Worm (Caenorhabditis elegans) whole organism, L2 larva: Measurements from ENCODE around the gene F56C3.7.
A peak's percentile ranks its signal among the peaks of the same experiment; 100 is the strongest.

Experiments
- C34F6.9 ChIP-seq: fragments of 150-350 bp; optimal IDR thresholded peaks from 2 replicates; lab custom pipeline; 2014; ENCODE audit warnings: missing biosample characterization, missing genetic modification characterization
- R02D3.7 ChIP-seq: fragments of 150-350 bp; optimal IDR thresholded peaks from 2 replicates; lab custom pipeline; 2014; ENCODE audit warnings: missing biosample characterization, missing genetic modification characterization
- Y55F3AM.14 ChIP-seq: fragments of 200-800 bp; sonication (Bioruptor generic); optimal IDR thresholded peaks from 2 replicates; lab custom pipeline; 2018; ENCODE audit warnings: mild to moderate bottlenecking, missing genetic modification characterization, missing compliant biosample characterization
- ZK546.5 ChIP-seq: sonication (generic microtip); optimal IDR thresholded peaks from 2 replicates; lab custom pipeline; 2017; ENCODE audit warnings: missing biosample characterization, missing genetic modification characterization
- alr-1 ChIP-seq: fragments of 150-350 bp; optimal IDR thresholded peaks from 2 replicates; lab custom pipeline; 2014; ENCODE audit warnings: missing biosample characterization, missing genetic modification characterization
- aly-2 ChIP-seq: fragments of 150-350 bp; optimal IDR thresholded peaks from 2 replicates; lab custom pipeline; 2014; ENCODE audit warnings: missing biosample characterization, missing genetic modification characterization
- ama-1 ChIP-seq: fragments of 150-350 bp; optimal IDR thresholded peaks from 2 replicates; lab custom pipeline; 2018; ENCODE audit warnings: inconsistent platforms
- blmp-1 ChIP-seq: sonication (generic microtip); optimal IDR thresholded peaks from 2 replicates; lab custom pipeline; 2017; ENCODE audit warnings: missing genetic modification characterization, mild to moderate bottlenecking, missing compliant biosample characterization, antibody characterized with exemption, moderate library complexity; ENCODE audit not compliant: insufficient read depth
- ceh-16 ChIP-seq: fragments of 150-350 bp; optimal IDR thresholded peaks from 2 replicates; lab custom pipeline; 2014; ENCODE audit warnings: missing biosample characterization, missing genetic modification characterization
- ceh-82 ChIP-seq: fragments of 150-350 bp; optimal IDR thresholded peaks from 2 replicates; lab custom pipeline; 2014; ENCODE audit warnings: missing biosample characterization, missing genetic modification characterization
- crh-2 ChIP-seq: sonication (generic microtip); optimal IDR thresholded peaks from 2 replicates; lab custom pipeline; 2017; ENCODE audit warnings: missing biosample characterization, missing genetic modification characterization
- egl-27 ChIP-seq: sonication (generic microtip); optimal IDR thresholded peaks from 3 replicates; lab custom pipeline; 2017; ENCODE audit warnings: missing biosample characterization, missing genetic modification reagents, missing genetic modification characterization
- elt-1 ChIP-seq: fragments of 150-350 bp; optimal IDR thresholded peaks from 2 replicates; lab custom pipeline; 2014; ENCODE audit warnings: missing biosample characterization, missing genetic modification characterization
- fos-1 ChIP-seq: fragments of 150-350 bp; optimal IDR thresholded peaks from 2 replicates; lab custom pipeline; 2014; ENCODE audit warnings: missing biosample characterization, missing genetic modification characterization
- gmeb-1 ChIP-seq: fragments of 150-350 bp; optimal IDR thresholded peaks from 2 replicates; lab custom pipeline; 2014; ENCODE audit warnings: missing biosample characterization, missing genetic modification characterization
- lin-11 ChIP-seq: fragments of 150-350 bp; sonication (generic microtip); optimal IDR thresholded peaks from 2 replicates; lab custom pipeline; 2014; ENCODE audit warnings: missing biosample characterization, missing genetic modification characterization, inconsistent platforms, mixed read lengths
- lin-13 ChIP-seq: fragments of 150-350 bp; optimal IDR thresholded peaks from 2 replicates; lab custom pipeline; 2014; ENCODE audit warnings: missing biosample characterization, missing genetic modification reagents, missing genetic modification characterization
- lin-39 ChIP-seq: fragments of 150-350 bp; optimal IDR thresholded peaks from 2 replicates; lab custom pipeline; 2014; ENCODE audit warnings: missing biosample characterization, missing genetic modification reagents, missing genetic modification characterization
- lsy-2 ChIP-seq, 2 experiments: fragments of 150-350 bp in 1 of 2; sonication (generic microtip) in 1 of 2; optimal IDR thresholded peaks; 2 replicates each; lab custom pipeline; 2014 to 2017; ENCODE audit warnings: missing biosample characterization in 2 of 2, missing genetic modification characterization in 2 of 2
- mab-5 ChIP-seq: fragments of 150-350 bp; optimal IDR thresholded peaks from 2 replicates; lab custom pipeline; 2014; ENCODE audit warnings: missing biosample characterization, missing genetic modification characterization
- mbf-1 ChIP-seq: sonication (generic microtip); optimal IDR thresholded peaks from 2 replicates; lab custom pipeline; 2017; ENCODE audit warnings: missing biosample characterization, missing genetic modification characterization
- mdl-1 ChIP-seq, 2 experiments: fragments of 150-350 bp in 1 of 2; sonication (generic microtip) in 1 of 2; optimal IDR thresholded peaks; 2 replicates each; lab custom pipeline; 2017; ENCODE audit warnings: missing biosample characterization in 2 of 2, missing genetic modification characterization in 2 of 2
- nhr-10 ChIP-seq: sonication (generic microtip); optimal IDR thresholded peaks from 2 replicates; lab custom pipeline; 2017; ENCODE audit warnings: missing biosample characterization, missing genetic modification characterization
- nhr-11 ChIP-seq: fragments of 150-350 bp; optimal IDR thresholded peaks from 2 replicates; lab custom pipeline; 2014; ENCODE audit warnings: missing biosample characterization, missing genetic modification characterization
- nhr-12 ChIP-seq: fragments of 150-350 bp; optimal IDR thresholded peaks from 2 replicates; lab custom pipeline; 2014; ENCODE audit warnings: missing biosample characterization, missing genetic modification characterization
- nhr-129 ChIP-seq: fragments of 150-350 bp; optimal IDR thresholded peaks from 2 replicates; lab custom pipeline; 2014; ENCODE audit warnings: missing biosample characterization, missing genetic modification characterization
- nhr-21 ChIP-seq: fragments of 150-350 bp; optimal IDR thresholded peaks from 2 replicates; lab custom pipeline; 2014; ENCODE audit warnings: missing biosample characterization, missing genetic modification characterization
- nhr-23 ChIP-seq: fragments of 150-350 bp; optimal IDR thresholded peaks from 2 replicates; lab custom pipeline; 2014; ENCODE audit warnings: missing biosample characterization, missing genetic modification reagents, missing genetic modification characterization
- nhr-237 ChIP-seq: fragments of 150-350 bp; optimal IDR thresholded peaks from 2 replicates; lab custom pipeline; 2014; ENCODE audit warnings: missing biosample characterization, missing genetic modification characterization
- nhr-25 ChIP-seq: fragments of 150-350 bp; sonication (generic microtip); optimal IDR thresholded peaks from 3 replicates; lab custom pipeline; 2014; ENCODE audit warnings: missing biosample characterization, missing genetic modification characterization
- nhr-6 ChIP-seq: fragments of 150-350 bp; optimal IDR thresholded peaks from 2 replicates; lab custom pipeline; 2014; ENCODE audit warnings: missing biosample characterization, missing genetic modification characterization
- nhr-77 ChIP-seq: fragments of 150-350 bp; optimal IDR thresholded peaks from 2 replicates; lab custom pipeline; 2014; ENCODE audit warnings: missing biosample characterization, missing genetic modification characterization
- peb-1 ChIP-seq: fragments of 150-350 bp; optimal IDR thresholded peaks from 2 replicates; lab custom pipeline; 2014; ENCODE audit warnings: missing biosample characterization, missing genetic modification characterization
- skn-1 ChIP-seq: sonication (generic microtip); optimal IDR thresholded peaks from 2 replicates; lab custom pipeline; 2017; ENCODE audit warnings: missing biosample characterization, missing genetic modification characterization
- sma-3 ChIP-seq: sonication (generic microtip); optimal IDR thresholded peaks from 2 replicates; lab custom pipeline; 2016; ENCODE audit warnings: missing genetic modification reagents, missing genetic modification characterization, missing compliant biosample characterization
- sma-9 ChIP-seq, 2 experiments: fragments of 150-350 bp in 1 of 2; sonication (generic microtip) in 1 of 2; optimal IDR thresholded peaks; 2 replicates each; lab custom pipeline; 2014 to 2016; ENCODE audit warnings: missing genetic modification characterization in 2 of 2, mild to moderate bottlenecking in 1 of 2, missing biosample characterization in 1 of 2, missing compliant biosample characterization in 1 of 2, missing genetic modification reagents in 1 of 2, moderate library complexity in 1 of 2
- snpc-4 ChIP-seq: fragments of 150-350 bp; optimal IDR thresholded peaks from 2 replicates; lab custom pipeline; 2014; ENCODE audit warnings: missing biosample characterization, missing genetic modification characterization
- unc-39 ChIP-seq: fragments of 150-350 bp; optimal IDR thresholded peaks from 2 replicates; lab custom pipeline; 2014; ENCODE audit warnings: missing biosample characterization, missing genetic modification characterization
- unc-55 ChIP-seq: fragments of 150-350 bp; sonication (generic microtip); optimal IDR thresholded peaks from 3 replicates; lab custom pipeline; 2014; ENCODE audit warnings: missing biosample characterization, missing genetic modification reagents, missing genetic modification characterization
- unc-62 ChIP-seq: fragments of 150-350 bp; optimal IDR thresholded peaks from 2 replicates; lab custom pipeline; 2014; ENCODE audit warnings: missing biosample characterization, missing genetic modification reagents, missing genetic modification characterization
- zag-1 ChIP-seq: fragments of 150-350 bp; optimal IDR thresholded peaks from 2 replicates; lab custom pipeline; 2014; ENCODE audit warnings: missing biosample characterization, missing genetic modification characterization
- ztf-1 ChIP-seq: fragments of 200-800 bp; sonication (Bioruptor generic); conservative IDR thresholded peaks from 2 replicates; pipeline ENCODE4 v1.3.6; 2022; ENCODE audit warnings: missing genetic modification characterization, missing compliant biosample characterization
- ztf-11 ChIP-seq: sonication (generic microtip); optimal IDR thresholded peaks from 2 replicates; lab custom pipeline; 2017; ENCODE audit warnings: missing biosample characterization, missing genetic modification characterization
- ztf-4 ChIP-seq: fragments of 150-350 bp; optimal IDR thresholded peaks from 2 replicates; lab custom pipeline; 2014; ENCODE audit warnings: missing biosample characterization, missing genetic modification characterization

The F56C3.7 gene

DNA sequence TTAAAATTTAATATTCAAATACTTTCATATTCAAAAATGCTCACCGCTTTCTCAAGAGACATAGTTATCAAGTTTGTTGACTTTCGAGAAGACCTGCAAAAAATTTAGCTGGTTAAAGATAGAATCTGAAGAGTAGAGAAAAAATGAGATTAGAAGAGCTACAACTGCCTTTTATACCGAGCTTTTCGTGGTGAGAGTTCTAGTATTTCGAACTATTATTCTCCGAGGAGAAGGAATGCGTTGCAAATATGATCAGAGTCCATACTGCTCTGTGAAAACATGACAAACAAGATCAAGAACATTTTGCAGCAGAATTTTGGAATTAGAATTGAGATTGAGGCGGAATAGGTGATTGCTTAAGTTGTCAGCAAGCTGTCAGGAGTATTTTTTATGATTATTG, 10.0 kb downstream of the F56C3.7 start, which contains the start of gene F56C3.4:
TSS of gene F56C3.4 (minus strand) at position 101 of the 400 bp plus-strand sequence.
- TF ChIP-seq nhr-10 (tag; lab: Kevin White, UChicago) (no peak), ZK546.5 (tag; lab: Kevin White, UChicago) (no peak), nhr-6 (tag; lab: Kevin White, UChicago) (no peak), skn-1 (tag; lab: Kevin White, UChicago) (no peak), unc-39 (no peak), nhr-12 (tag; lab: Kevin White, UChicago) (no peak), R02D3.7 (tag; lab: Kevin White, UChicago) (no peak), aly-2 (no peak), snpc-4 (tag; lab: Kevin White, UChicago) (no peak), ama-1 (lab: Kevin White, UChicago) (no peak)

DNA sequence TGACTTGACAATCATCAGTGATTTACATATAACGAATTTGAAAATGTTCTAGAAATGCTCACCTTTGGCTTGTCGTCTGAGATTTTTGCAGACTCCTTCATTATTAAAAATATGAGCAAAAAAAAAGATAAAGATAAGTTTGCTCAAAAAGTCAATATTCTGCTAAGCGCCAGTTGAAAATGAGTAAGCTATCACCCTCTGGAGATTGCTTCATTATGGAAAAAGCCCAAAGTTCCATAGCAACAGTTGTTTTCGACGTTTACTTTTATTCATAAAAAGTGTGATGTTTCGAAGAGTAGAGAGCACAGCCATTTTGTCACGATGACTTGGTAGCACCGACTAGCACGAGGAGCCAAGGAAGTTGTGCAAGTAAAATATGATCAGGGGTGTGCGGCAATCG, 12.3 kb downstream of the F56C3.7 start, which contains the start of gene F56C3.3:
TSS of gene F56C3.3 (minus strand) at position 101 of the 400 bp plus-strand sequence.
- TF ChIP-seq C34F6.9 (tag; lab: Kevin White, UChicago) (no peak), R02D3.7 (tag; lab: Kevin White, UChicago) (no peak), nhr-77 (tag; lab: Kevin White, UChicago) (no peak), nhr-11 (tag; lab: Kevin White, UChicago) (no peak), nhr-129 (tag; lab: Kevin White, UChicago) (no peak), sma-9 (GFP tag; optimal IDR thresholded peaks at IDR 0.05; lab: Kevin White, UChicago) (no peak), sma-9 (tag; optimal IDR thresholded peaks at IDR 0.05; lab: Kevin White, UChicago) (no peak), mbf-1 (tag; lab: Kevin White, UChicago) (no peak), nhr-6 (tag; lab: Kevin White, UChicago) (no peak), lsy-2 (tag; optimal IDR thresholded peaks at IDR 0.05; lab: Kevin White, UChicago) (no peak), mdl-1 (tag; optimal IDR thresholded peaks at IDR 0.05; lab: Kevin White, UChicago) (no peak), lin-13 (GFP tag; lab: Kevin White, UChicago) (no peak), fos-1 (tag; lab: Kevin White, UChicago) (no peak), nhr-23 (tag; lab: Kevin White, UChicago) (no peak), egl-27 (tag; lab: Kevin White, UChicago) (no peak), gmeb-1 (tag; lab: Kevin White, UChicago) (no peak), mab-5 (tag; lab: Kevin White, UChicago) (no peak), ZK546.5 (tag; lab: Kevin White, UChicago) (no peak), ceh-82 (tag; lab: Kevin White, UChicago) (no peak), unc-39 (no peak), zag-1 (tag; lab: Kevin White, UChicago) (no peak)

DNA sequence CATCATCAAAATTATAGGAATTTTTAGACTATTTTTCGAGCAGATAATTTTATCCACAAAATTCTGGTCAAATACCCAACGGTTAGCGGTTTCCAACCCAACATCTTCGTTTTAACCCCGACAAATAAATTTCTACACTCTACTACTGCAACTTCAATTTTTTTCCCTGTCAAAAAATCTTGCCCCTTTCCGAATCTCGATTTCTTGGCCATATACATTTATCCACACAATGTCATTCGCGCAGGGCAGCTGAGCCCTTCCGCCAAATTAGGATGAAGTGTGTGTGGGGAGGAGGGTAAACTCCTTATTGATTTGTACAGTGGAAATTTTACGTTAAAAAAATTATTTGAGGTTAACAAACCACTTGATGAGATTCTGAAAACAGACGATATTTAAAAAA, 25.8 kb downstream of the F56C3.7 start:
- peak; percentile 85 for TF ChIP-seq Y55F3AM.14
- TF ChIP-seq unc-39 = peak; percentile 72
- TF ChIP-seq nhr-237 = peak; percentile 93
- peak; percentile 90 for TF ChIP-seq ceh-16 (tag; lab: Kevin White, UChicago)
- peak; percentile 73 for TF ChIP-seq blmp-1 (tag; lab: Kevin White, UChicago)
- TF ChIP-seq zag-1 (tag; lab: Kevin White, UChicago) = peak; percentile 98
- TF ChIP-seq sma-3 = peak; percentile 98
- TF ChIP-seq peb-1 (tag; lab: Kevin White, UChicago) = no peak
- TF ChIP-seq ceh-82 (tag; lab: Kevin White, UChicago) = peak; percentile 98
- peak; percentile 93 for TF ChIP-seq lin-11
- TF ChIP-seq nhr-129 (tag; lab: Kevin White, UChicago) = peak; percentile 99
- no peak for TF ChIP-seq elt-1 (tag; lab: Kevin White, UChicago)
- peak; percentile 98 for TF ChIP-seq crh-2 (tag; lab: Kevin White, UChicago)
- peak; percentile 64 for TF ChIP-seq nhr-11 (tag; lab: Kevin White, UChicago)
- TF ChIP-seq ztf-4 (tag; lab: Kevin White, UChicago) = peak; percentile 90
- TF ChIP-seq lin-13 (GFP tag; lab: Kevin White, UChicago) = peak; percentile 97
- TF ChIP-seq nhr-25 = peak; percentile 95
- TF ChIP-seq mab-5 (tag; lab: Kevin White, UChicago) = peak; percentile 96
- no peak for TF ChIP-seq alr-1 (tag; lab: Kevin White, UChicago)
- TF ChIP-seq lin-39 (tag; lab: Kevin White, UChicago) = peak; percentile 55
- no peak for TF ChIP-seq nhr-23 (tag; lab: Kevin White, UChicago)
- peak; percentile 70 to 92 for TF ChIP-seq mdl-1 (tag; optimal IDR thresholded peaks at IDR 0.05; lab: Kevin White, UChicago)
- no peak for TF ChIP-seq ztf-1 (GFP tag; lab: Robert Waterston, UW)
- TF ChIP-seq nhr-77 (tag; lab: Kevin White, UChicago) = peak; percentile 96
- peak; percentile 98 for TF ChIP-seq nhr-21
- TF ChIP-seq unc-55 (GFP tag; lab: Kevin White, UChicago) = peak; percentile 99
- peak; percentile 67 for TF ChIP-seq R02D3.7 (tag; lab: Kevin White, UChicago)
- TF ChIP-seq nhr-6 (tag; lab: Kevin White, UChicago) = peak; percentile 97
- TF ChIP-seq aly-2 = peak; percentile 63
- TF ChIP-seq unc-62 (GFP tag; lab: Kevin White, UChicago) = peak; percentile 72
- peak; percentile 96 for TF ChIP-seq sma-9 (GFP tag; optimal IDR thresholded peaks at IDR 0.05; lab: Kevin White, UChicago)
- TF ChIP-seq sma-9 (tag; optimal IDR thresholded peaks at IDR 0.05; lab: Kevin White, UChicago) = no peak
- TF ChIP-seq egl-27 (tag; lab: Kevin White, UChicago) = peak; percentile 97
- peak; percentile 82 for TF ChIP-seq skn-1 (tag; lab: Kevin White, UChicago)
- peak; percentile 92 to 95 for TF ChIP-seq lsy-2 (tag; optimal IDR thresholded peaks at IDR 0.05; lab: Kevin White, UChicago)
- TF ChIP-seq ama-1 (lab: Kevin White, UChicago) = no peak
- peak; percentile 98 for TF ChIP-seq fos-1 (tag; lab: Kevin White, UChicago)
- TF ChIP-seq ztf-11 (tag; lab: Kevin White, UChicago) = peak; percentile 79
- TF ChIP-seq C34F6.9 (tag; lab: Kevin White, UChicago) = peak; percentile 94
- TF ChIP-seq nhr-10 (tag; lab: Kevin White, UChicago) = peak; percentile 94
- TF ChIP-seq snpc-4 (tag; lab: Kevin White, UChicago) = peak; percentile 89
- TF ChIP-seq gmeb-1 (tag; lab: Kevin White, UChicago) = peak; percentile 92
